Worm (Caenorhabditis elegans) whole organism, L1 larva: ENCODE results near the gene C14E2.7.

Experiments
- C04F5.9 ChIP-seq: sonication (generic microtip); optimal IDR thresholded peaks from 2 replicates; lab custom pipeline; 2016; ENCODE audit warnings: missing genetic modification characterization, missing compliant biosample characterization
- C16A3.4 ChIP-seq: fragments of 150-350 bp; optimal IDR thresholded peaks from 2 replicates; lab custom pipeline; 2014; ENCODE audit warnings: missing biosample characterization, missing genetic modification characterization
- C34B4.2 ChIP-seq: sonication (generic microtip); optimal IDR thresholded peaks from 2 replicates; lab custom pipeline; 2017; ENCODE audit warnings: mild to moderate bottlenecking, missing genetic modification characterization, missing compliant biosample characterization
- Y116A8C.19 ChIP-seq: sonication (generic microtip); optimal IDR thresholded peaks from 2 replicates; lab custom pipeline; 2016; ENCODE audit warnings: missing compliant biosample characterization, missing genetic modification characterization, borderline replicate concordance
- blmp-1 ChIP-seq: fragments of 150-350 bp; optimal IDR thresholded peaks from 2 replicates; lab custom pipeline; 2014; ENCODE audit warnings: missing biosample characterization, missing genetic modification characterization
- ceh-8 ChIP-seq: fragments of 200-800 bp; sonication (Bioruptor generic); optimal IDR thresholded peaks from 2 replicates; lab custom pipeline; 2018; ENCODE audit warnings: mild to moderate bottlenecking, missing genetic modification characterization, moderate library complexity, missing compliant biosample characterization
- ceh-82 ChIP-seq, 3 experiments: fragments of 150-350 bp in 1 of 3; sonication (generic microtip) in 2 of 3; optimal IDR thresholded peaks; 2 replicates each; lab custom pipeline; 2014 to 2017; ENCODE audit warnings: missing biosample characterization in 3 of 3, missing genetic modification characterization in 3 of 3
- ceh-88 ChIP-seq: fragments of 200-800 bp; sonication (Bioruptor generic); IDR thresholded peaks from 2 replicates; pipeline ENCODE4 v1.3.6; 2022; ENCODE audit warnings: missing genetic modification characterization, missing compliant biosample characterization
- ceh-90 ChIP-seq: sonication (generic microtip); optimal IDR thresholded peaks from 2 replicates; lab custom pipeline; 2016; ENCODE audit warnings: missing genetic modification characterization, missing compliant biosample characterization
- ces-1 ChIP-seq: fragments of 150-350 bp; optimal IDR thresholded peaks from 2 replicates; lab custom pipeline; 2014; ENCODE audit warnings: missing biosample characterization, missing genetic modification reagents, missing genetic modification characterization
- dsc-1 ChIP-seq: sonication (generic microtip); optimal IDR thresholded peaks from 2 replicates; lab custom pipeline; 2016; ENCODE audit warnings: mild to moderate bottlenecking, missing genetic modification characterization, missing compliant biosample characterization
- elt-3 ChIP-seq, 6 experiments: fragments of 150-350 bp in 1 of 6; sonication (generic microtip); optimal IDR thresholded peaks; 2 replicates each; lab custom pipeline; 2017 to 2018; ENCODE audit warnings: missing biosample characterization in 6 of 6, missing genetic modification characterization in 6 of 6, inconsistent platforms in 1 of 6
- ets-5 ChIP-seq: fragments of 200-800 bp; sonication (Bioruptor generic); IDR thresholded peaks from 2 replicates; pipeline ENCODE4 v1.3.6; 2022; ENCODE audit warnings: missing genetic modification characterization, missing compliant biosample characterization
- fkh-10 ChIP-seq: sonication (generic microtip); optimal IDR thresholded peaks from 2 replicates; lab custom pipeline; 2017; ENCODE audit warnings: missing biosample characterization, missing genetic modification reagents, missing genetic modification characterization
- fkh-4 ChIP-seq: sonication (generic microtip); optimal IDR thresholded peaks from 2 replicates; lab custom pipeline; 2016; ENCODE audit warnings: missing compliant biosample characterization, missing genetic modification characterization, borderline replicate concordance
- fkh-8 ChIP-seq: sonication (generic microtip); optimal IDR thresholded peaks from 2 replicates; lab custom pipeline; 2016; ENCODE audit warnings: mild to moderate bottlenecking, missing genetic modification characterization, missing compliant biosample characterization
- fos-1 ChIP-seq: fragments of 150-350 bp; optimal IDR thresholded peaks from 2 replicates; lab custom pipeline; 2014; ENCODE audit warnings: missing biosample characterization, missing genetic modification characterization
- grh-1 ChIP-seq: fragments of 200-800 bp; sonication (Bioruptor generic); IDR thresholded peaks from 2 replicates; pipeline ENCODE4 v1.3.6; 2022; ENCODE audit warnings: missing genetic modification reagents, missing genetic modification characterization, missing compliant biosample characterization
- hlh-17 ChIP-seq: fragments of 200-800 bp; sonication (Bioruptor generic); optimal IDR thresholded peaks from 2 replicates; lab custom pipeline; 2018; ENCODE audit warnings: missing genetic modification characterization, mild to moderate bottlenecking, missing compliant biosample characterization, moderate library complexity, borderline replicate concordance
- hlh-4 ChIP-seq: sonication (generic microtip); optimal IDR thresholded peaks from 2 replicates; lab custom pipeline; 2016; ENCODE audit warnings: mild to moderate bottlenecking, missing genetic modification characterization, missing compliant biosample characterization
- hpl-2 ChIP-seq: fragments of 150-350 bp; optimal IDR thresholded peaks from 2 replicates; lab custom pipeline; 2014; ENCODE audit warnings: missing biosample characterization, missing genetic modification reagents, missing genetic modification characterization
- irx-1 ChIP-seq: sonication (generic microtip); optimal IDR thresholded peaks from 2 replicates; lab custom pipeline; 2016; ENCODE audit warnings: missing genetic modification characterization, missing compliant biosample characterization
- isw-1 ChIP-seq: fragments of 200-800 bp; sonication (Bioruptor generic); IDR thresholded peaks from 2 replicates; pipeline ENCODE4 v1.3.6; 2022; ENCODE audit warnings: missing genetic modification characterization, missing compliant biosample characterization
- lin-14 ChIP-seq: fragments of 200-800 bp; sonication (Bioruptor generic); optimal IDR thresholded peaks from 2 replicates; lab custom pipeline; 2018; ENCODE audit warnings: mild to moderate bottlenecking, missing genetic modification characterization, moderate library complexity, missing compliant biosample characterization
- lin-39 ChIP-seq: fragments of 150-350 bp; optimal IDR thresholded peaks from 2 replicates; lab custom pipeline; 2014; ENCODE audit warnings: missing biosample characterization, missing genetic modification reagents, missing genetic modification characterization
- lir-3 ChIP-seq: sonication (generic microtip); optimal IDR thresholded peaks from 2 replicates; lab custom pipeline; 2016; ENCODE audit warnings: mild to moderate bottlenecking, missing genetic modification characterization, moderate library complexity, missing compliant biosample characterization; ENCODE audit not compliant: poor library complexity
- lsy-2 ChIP-seq, 2 experiments: fragments of 150-350 bp; optimal IDR thresholded peaks; 2 replicates each; lab custom pipeline; 2014; ENCODE audit warnings: missing biosample characterization in 2 of 2, missing genetic modification characterization in 2 of 2
- mab-9 ChIP-seq: fragments of 200-800 bp; sonication (Bioruptor generic); IDR thresholded peaks from 2 replicates; pipeline ENCODE4 v1.3.6; 2022; ENCODE audit warnings: missing genetic modification reagents, missing genetic modification characterization, missing compliant biosample characterization
- mdl-1 ChIP-seq, 2 experiments: fragments of 150-350 bp; optimal IDR thresholded peaks; 2 replicates each; lab custom pipeline; 2014 to 2017; ENCODE audit warnings: missing biosample characterization in 2 of 2, missing genetic modification characterization in 2 of 2, inconsistent platforms in 1 of 2
- mef-2 ChIP-seq: fragments of 150-350 bp; optimal IDR thresholded peaks from 2 replicates; lab custom pipeline; 2014; ENCODE audit warnings: missing biosample characterization, missing genetic modification characterization
- mep-1 ChIP-seq: fragments of 150-350 bp; optimal IDR thresholded peaks from 2 replicates; lab custom pipeline; 2014; ENCODE audit warnings: missing biosample characterization, missing genetic modification characterization
- nhr-12 ChIP-seq: sonication (generic microtip); optimal IDR thresholded peaks from 2 replicates; lab custom pipeline; 2017; ENCODE audit warnings: missing biosample characterization, missing genetic modification characterization
- nhr-19 ChIP-seq: fragments of 200-800 bp; sonication (Bioruptor generic); conservative IDR thresholded peaks from 2 replicates; pipeline ENCODE4 v1.3.6; 2022; ENCODE audit warnings: missing genetic modification characterization, missing compliant biosample characterization
- nhr-20 ChIP-seq: sonication (generic microtip); optimal IDR thresholded peaks from 2 replicates; lab custom pipeline; 2016; ENCODE audit warnings: mild to moderate bottlenecking, missing genetic modification characterization, missing compliant biosample characterization
- nhr-237 ChIP-seq: fragments of 150-350 bp; optimal IDR thresholded peaks from 2 replicates; lab custom pipeline; 2014; ENCODE audit warnings: missing biosample characterization, missing genetic modification characterization
- nhr-71 ChIP-seq: sonication (generic microtip); optimal IDR thresholded peaks from 2 replicates; lab custom pipeline; 2016; ENCODE audit warnings: mild to moderate bottlenecking, missing genetic modification characterization, moderate library complexity, missing compliant biosample characterization
- nhr-77 ChIP-seq: fragments of 150-350 bp; optimal IDR thresholded peaks from 2 replicates; lab custom pipeline; 2014; ENCODE audit warnings: missing biosample characterization, missing genetic modification characterization
- nhr-90 ChIP-seq: sonication (generic microtip); optimal IDR thresholded peaks from 2 replicates; lab custom pipeline; 2016; ENCODE audit warnings: mild to moderate bottlenecking, missing genetic modification characterization, missing compliant biosample characterization; ENCODE audit not compliant: poor library complexity
- pag-3 ChIP-seq: sonication (generic microtip); optimal IDR thresholded peaks from 2 replicates; lab custom pipeline; 2017; ENCODE audit warnings: missing genetic modification characterization, mild to moderate bottlenecking, missing compliant biosample characterization, antibody characterized with exemption, borderline replicate concordance; ENCODE audit not compliant: insufficient read depth
- rnt-1 ChIP-seq: sonication (generic microtip); optimal IDR thresholded peaks from 2 replicates; lab custom pipeline; 2016; ENCODE audit warnings: mild to moderate bottlenecking, missing genetic modification characterization, moderate library complexity, missing compliant biosample characterization
- snu-23 ChIP-seq: sonication (generic microtip); optimal IDR thresholded peaks from 2 replicates; lab custom pipeline; 2016; ENCODE audit warnings: missing genetic modification characterization, missing compliant biosample characterization
- sptf-1 ChIP-seq: fragments of 150-350 bp; optimal IDR thresholded peaks from 2 replicates; lab custom pipeline; 2014; ENCODE audit warnings: missing biosample characterization, missing genetic modification characterization
- sup-37 ChIP-seq: fragments of 200-800 bp; sonication (Bioruptor generic); optimal IDR thresholded peaks from 2 replicates; lab custom pipeline; 2018; ENCODE audit warnings: mild to moderate bottlenecking, missing genetic modification characterization, missing compliant biosample characterization
- tlp-1 ChIP-seq: fragments of 150-350 bp; optimal IDR thresholded peaks from 2 replicates; lab custom pipeline; 2014; ENCODE audit warnings: missing biosample characterization, missing genetic modification characterization
- unc-130 ChIP-seq: fragments of 150-350 bp; optimal IDR thresholded peaks from 2 replicates; lab custom pipeline; 2017; ENCODE audit warnings: missing biosample characterization, missing genetic modification characterization, inconsistent platforms
- unc-30 ChIP-seq: sonication (generic microtip); optimal IDR thresholded peaks from 2 replicates; lab custom pipeline; 2017; ENCODE audit warnings: missing biosample characterization, missing genetic modification characterization
- unc-62 ChIP-seq: fragments of 150-350 bp; optimal IDR thresholded peaks from 2 replicates; lab custom pipeline; 2014; ENCODE audit warnings: missing biosample characterization, missing genetic modification reagents, missing genetic modification characterization
- unc-86 ChIP-seq: sonication (generic microtip); optimal IDR thresholded peaks from 2 replicates; lab custom pipeline; 2016; ENCODE audit warnings: missing genetic modification characterization, missing compliant biosample characterization
- unc-98 ChIP-seq: fragments of 200-800 bp; sonication (Bioruptor generic); IDR thresholded peaks from 2 replicates; pipeline ENCODE4 v1.3.6; 2022; ENCODE audit warnings: missing genetic modification characterization, missing compliant biosample characterization
- vab-15 ChIP-seq: sonication (generic microtip); optimal IDR thresholded peaks from 2 replicates; lab custom pipeline; 2017; ENCODE audit warnings: missing genotype, mild to moderate bottlenecking, missing genetic modification characterization, missing compliant biosample characterization
- zip-4 ChIP-seq: fragments of 200-800 bp; sonication (Bioruptor generic); optimal IDR thresholded peaks from 2 replicates; lab custom pipeline; 2018; ENCODE audit warnings: mild to moderate bottlenecking, missing genetic modification characterization, moderate library complexity, missing compliant biosample characterization
- ztf-11 ChIP-seq, 2 experiments: sonication (generic microtip); optimal IDR thresholded peaks; 2 replicates each; lab custom pipeline; 2016 to 2017; ENCODE audit warnings: missing genetic modification characterization in 2 of 2, missing biosample characterization in 1 of 2, missing compliant biosample characterization in 1 of 2
- ztf-4 ChIP-seq: fragments of 150-350 bp; optimal IDR thresholded peaks from 2 replicates; lab custom pipeline; 2014; ENCODE audit warnings: missing biosample characterization, missing genetic modification characterization

C14E2.7 gene

DNA sequence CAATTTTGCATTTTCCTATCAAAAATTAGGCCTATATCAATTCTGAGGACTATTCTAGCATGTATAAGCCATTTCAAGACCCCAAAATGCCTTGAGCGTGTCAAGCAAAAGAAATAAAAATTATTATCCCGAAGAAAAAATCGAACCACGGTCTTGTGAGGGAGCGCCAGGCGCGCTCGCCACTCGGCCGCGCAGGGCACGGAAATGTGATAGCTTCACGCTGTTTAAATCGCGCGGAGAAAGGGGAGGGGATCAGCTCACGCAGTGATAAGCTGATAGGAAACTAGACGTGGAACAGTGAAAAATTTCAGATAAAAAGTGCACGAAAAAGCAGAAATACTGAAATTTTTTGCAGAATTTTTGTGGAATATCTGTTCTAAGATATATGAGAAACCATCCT is 21.5 kb downstream of the C14E2.7 start (continued):
- no peak for TF ChIP-seq Y116A8C.19 (tag; lab: Kevin White, UChicago)
- TF ChIP-seq ets-5 (GFP tag; lab: Robert Waterston, UW): no peak
- no peak for TF ChIP-seq hlh-4 (tag; lab: Kevin White, UChicago)
- TF ChIP-seq blmp-1: no peak
- TF ChIP-seq sptf-1 (tag; lab: Kevin White, UChicago): no peak
- TF ChIP-seq hpl-2 (GFP tag; lab: Kevin White, UChicago): no peak
- TF ChIP-seq dsc-1 (tag; lab: Kevin White, UChicago): peak; percentile 57
- TF ChIP-seq nhr-237 (tag; lab: Kevin White, UChicago): no peak
- no peak for TF ChIP-seq fkh-10 (GFP tag; lab: Kevin White, UChicago)
- TF ChIP-seq zip-4 (GFP tag; lab: Kevin White, UChicago): no peak
- TF ChIP-seq irx-1 (tag; lab: Kevin White, UChicago): no peak
- no peak for TF ChIP-seq hlh-17 (GFP tag; lab: Kevin White, UChicago)
- no peak for TF ChIP-seq ceh-88
- peak; percentile 40 for TF ChIP-seq nhr-20 (tag; lab: Kevin White, UChicago)
- TF ChIP-seq isw-1 (GFP tag; lab: Robert Waterston, UW): no peak
- TF ChIP-seq lin-14 (GFP tag; lab: Kevin White, UChicago): no peak
- peak; percentile 67 for TF ChIP-seq nhr-90
- no peak for TF ChIP-seq mef-2 (tag; lab: Kevin White, UChicago)
- no peak for TF ChIP-seq unc-86
- no peak for TF ChIP-seq tlp-1 (tag; lab: Kevin White, UChicago)
- TF ChIP-seq unc-62 (GFP tag; lab: Kevin White, UChicago): no peak
- TF ChIP-seq ztf-11 (tag; optimal IDR thresholded peaks at IDR 0.05; lab: Kevin White, UChicago): peak in 1 of 2 experiments; percentile 36
- no peak for TF ChIP-seq ztf-4 (tag; lab: Kevin White, UChicago)
- TF ChIP-seq elt-3 (tag; optimal IDR thresholded peaks at IDR 0.05; lab: Kevin White, UChicago): peak in 1 of 6 experiments; percentile 22
- no peak for TF ChIP-seq C34B4.2
- peak; percentile 55 for TF ChIP-seq fkh-8 (tag; lab: Kevin White, UChicago)
- TF ChIP-seq nhr-19: peak; percentile 63
- TF ChIP-seq vab-15: no peak
- no peak for TF ChIP-seq lir-3 (tag; lab: Kevin White, UChicago)
- TF ChIP-seq ces-1 (GFP tag; lab: Kevin White, UChicago): no peak
- no peak for TF ChIP-seq sup-37 (GFP tag; lab: Kevin White, UChicago)
- no peak for TF ChIP-seq mab-9 (GFP tag; lab: Robert Waterston, UW)
- peak; percentile 35 for TF ChIP-seq C16A3.4 (tag; lab: Kevin White, UChicago)
- TF ChIP-seq C04F5.9: no peak
- TF ChIP-seq fkh-4: no peak
- no peak for TF ChIP-seq ceh-90
- TF ChIP-seq ceh-8 (GFP tag; lab: Kevin White, UChicago): no peak
- TF ChIP-seq mdl-1 (tag; optimal IDR thresholded peaks at IDR 0.05; lab: Kevin White, UChicago): peak in 1 of 2 experiments; percentile 15
- TF ChIP-seq unc-98 (GFP tag; lab: Robert Waterston, UW): no peak
- TF ChIP-seq grh-1 (GFP tag; lab: Robert Waterston, UW): no peak
- TF ChIP-seq lin-39 (tag; lab: Kevin White, UChicago): no peak
- TF ChIP-seq nhr-71 (tag; lab: Kevin White, UChicago): peak; percentile 62
- peak in 2 of 3 experiments; percentile 40 to 56 for TF ChIP-seq ceh-82 (tag; optimal IDR thresholded peaks at IDR 0.05; lab: Kevin White, UChicago)
- no peak for TF ChIP-seq unc-130
- peak; percentile 63 for TF ChIP-seq snu-23 (GFP tag; lab: Kevin White, UChicago)
- TF ChIP-seq fos-1 (tag; lab: Kevin White, UChicago): no peak
- TF ChIP-seq rnt-1 (tag; lab: Kevin White, UChicago): peak; percentile 68
- TF ChIP-seq nhr-77 (tag; lab: Kevin White, UChicago): no peak
- TF ChIP-seq nhr-12: no peak
- no peak for TF ChIP-seq pag-3 (tag; lab: Kevin White, UChicago)
- no peak for TF ChIP-seq unc-30 (tag; lab: Kevin White, UChicago)
- TF ChIP-seq lsy-2 (tag; optimal IDR thresholded peaks at IDR 0.05; lab: Kevin White, UChicago): peak in 1 of 2 experiments; percentile 16
- no peak for TF ChIP-seq mep-1
